Worm (Caenorhabditis elegans) whole organism, L2 larva: ENCODE measurements around the gene srx-120.

ENCODE experiments used
- F13H6.1 ChIP-seq: sonication (generic microtip); optimal IDR thresholded peaks from 2 replicates; lab custom pipeline; 2016; ENCODE audit warnings: missing genetic modification characterization, missing compliant biosample characterization
- R02D3.7 ChIP-seq: fragments of 150-350 bp; optimal IDR thresholded peaks from 2 replicates; lab custom pipeline; 2014; ENCODE audit warnings: missing biosample characterization, missing genetic modification characterization
- Y55F3AM.14 ChIP-seq: fragments of 200-800 bp; sonication (Bioruptor generic); optimal IDR thresholded peaks from 2 replicates; lab custom pipeline; 2018; ENCODE audit warnings: mild to moderate bottlenecking, missing genetic modification characterization, missing compliant biosample characterization
- ZK546.5 ChIP-seq: sonication (generic microtip); optimal IDR thresholded peaks from 2 replicates; lab custom pipeline; 2017; ENCODE audit warnings: missing biosample characterization, missing genetic modification characterization
- aly-2 ChIP-seq: fragments of 150-350 bp; optimal IDR thresholded peaks from 2 replicates; lab custom pipeline; 2014; ENCODE audit warnings: missing biosample characterization, missing genetic modification characterization
- ceh-16 ChIP-seq: fragments of 150-350 bp; optimal IDR thresholded peaks from 2 replicates; lab custom pipeline; 2014; ENCODE audit warnings: missing biosample characterization, missing genetic modification characterization
- ceh-82 ChIP-seq: fragments of 150-350 bp; optimal IDR thresholded peaks from 2 replicates; lab custom pipeline; 2014; ENCODE audit warnings: missing biosample characterization, missing genetic modification characterization
- crh-2 ChIP-seq: sonication (generic microtip); optimal IDR thresholded peaks from 2 replicates; lab custom pipeline; 2017; ENCODE audit warnings: missing biosample characterization, missing genetic modification characterization
- dmd-4 ChIP-seq: sonication (generic microtip); optimal IDR thresholded peaks from 2 replicates; lab custom pipeline; 2017; ENCODE audit warnings: missing biosample characterization, missing genetic modification characterization
- egl-27 ChIP-seq: sonication (generic microtip); optimal IDR thresholded peaks from 3 replicates; lab custom pipeline; 2017; ENCODE audit warnings: missing biosample characterization, missing genetic modification reagents, missing genetic modification characterization
- elt-1 ChIP-seq: fragments of 150-350 bp; optimal IDR thresholded peaks from 2 replicates; lab custom pipeline; 2014; ENCODE audit warnings: missing biosample characterization, missing genetic modification characterization
- elt-3 ChIP-seq: sonication (generic microtip); optimal IDR thresholded peaks from 2 replicates; lab custom pipeline; 2017; ENCODE audit warnings: missing biosample characterization, missing genetic modification characterization
- fos-1 ChIP-seq: fragments of 150-350 bp; optimal IDR thresholded peaks from 2 replicates; lab custom pipeline; 2014; ENCODE audit warnings: missing biosample characterization, missing genetic modification characterization
- gmeb-1 ChIP-seq: fragments of 150-350 bp; optimal IDR thresholded peaks from 2 replicates; lab custom pipeline; 2014; ENCODE audit warnings: missing biosample characterization, missing genetic modification characterization
- lin-11 ChIP-seq: fragments of 150-350 bp; sonication (generic microtip); optimal IDR thresholded peaks from 2 replicates; lab custom pipeline; 2014; ENCODE audit warnings: missing biosample characterization, missing genetic modification characterization, inconsistent platforms, mixed read lengths
- lin-13 ChIP-seq: fragments of 150-350 bp; optimal IDR thresholded peaks from 2 replicates; lab custom pipeline; 2014; ENCODE audit warnings: missing biosample characterization, missing genetic modification reagents, missing genetic modification characterization
- lin-39 ChIP-seq: fragments of 150-350 bp; optimal IDR thresholded peaks from 2 replicates; lab custom pipeline; 2014; ENCODE audit warnings: missing biosample characterization, missing genetic modification reagents, missing genetic modification characterization
- lsy-2 ChIP-seq, 2 experiments: fragments of 150-350 bp in 1 of 2; sonication (generic microtip) in 1 of 2; optimal IDR thresholded peaks; 2 replicates each; lab custom pipeline; 2014 to 2017; ENCODE audit warnings: missing biosample characterization in 2 of 2, missing genetic modification characterization in 2 of 2
- nhr-10 ChIP-seq: sonication (generic microtip); optimal IDR thresholded peaks from 2 replicates; lab custom pipeline; 2017; ENCODE audit warnings: missing biosample characterization, missing genetic modification characterization
- nhr-11 ChIP-seq: fragments of 150-350 bp; optimal IDR thresholded peaks from 2 replicates; lab custom pipeline; 2014; ENCODE audit warnings: missing biosample characterization, missing genetic modification characterization
- nhr-12 ChIP-seq: fragments of 150-350 bp; optimal IDR thresholded peaks from 2 replicates; lab custom pipeline; 2014; ENCODE audit warnings: missing biosample characterization, missing genetic modification characterization
- nhr-23 ChIP-seq: fragments of 150-350 bp; optimal IDR thresholded peaks from 2 replicates; lab custom pipeline; 2014; ENCODE audit warnings: missing biosample characterization, missing genetic modification reagents, missing genetic modification characterization
- nhr-237 ChIP-seq: fragments of 150-350 bp; optimal IDR thresholded peaks from 2 replicates; lab custom pipeline; 2014; ENCODE audit warnings: missing biosample characterization, missing genetic modification characterization
- nhr-25 ChIP-seq: fragments of 150-350 bp; sonication (generic microtip); optimal IDR thresholded peaks from 3 replicates; lab custom pipeline; 2014; ENCODE audit warnings: missing biosample characterization, missing genetic modification characterization
- nhr-6 ChIP-seq: fragments of 150-350 bp; optimal IDR thresholded peaks from 2 replicates; lab custom pipeline; 2014; ENCODE audit warnings: missing biosample characterization, missing genetic modification characterization
- nhr-77 ChIP-seq: fragments of 150-350 bp; optimal IDR thresholded peaks from 2 replicates; lab custom pipeline; 2014; ENCODE audit warnings: missing biosample characterization, missing genetic modification characterization
- sma-3 ChIP-seq: sonication (generic microtip); optimal IDR thresholded peaks from 2 replicates; lab custom pipeline; 2016; ENCODE audit warnings: missing genetic modification reagents, missing genetic modification characterization, missing compliant biosample characterization
- sma-9 ChIP-seq, 2 experiments: fragments of 150-350 bp in 1 of 2; sonication (generic microtip) in 1 of 2; optimal IDR thresholded peaks; 2 replicates each; lab custom pipeline; 2014 to 2016; ENCODE audit warnings: missing genetic modification characterization in 2 of 2, mild to moderate bottlenecking in 1 of 2, missing biosample characterization in 1 of 2, missing compliant biosample characterization in 1 of 2, missing genetic modification reagents in 1 of 2, moderate library complexity in 1 of 2
- snpc-4 ChIP-seq: fragments of 150-350 bp; optimal IDR thresholded peaks from 2 replicates; lab custom pipeline; 2014; ENCODE audit warnings: missing biosample characterization, missing genetic modification characterization
- unc-55 ChIP-seq: fragments of 150-350 bp; sonication (generic microtip); optimal IDR thresholded peaks from 3 replicates; lab custom pipeline; 2014; ENCODE audit warnings: missing biosample characterization, missing genetic modification reagents, missing genetic modification characterization
- zag-1 ChIP-seq: fragments of 150-350 bp; optimal IDR thresholded peaks from 2 replicates; lab custom pipeline; 2014; ENCODE audit warnings: missing biosample characterization, missing genetic modification characterization
- ztf-11 ChIP-seq: sonication (generic microtip); optimal IDR thresholded peaks from 2 replicates; lab custom pipeline; 2017; ENCODE audit warnings: missing biosample characterization, missing genetic modification characterization
- ztf-4 ChIP-seq: fragments of 150-350 bp; optimal IDR thresholded peaks from 2 replicates; lab custom pipeline; 2014; ENCODE audit warnings: missing biosample characterization, missing genetic modification characterization

srx-120 gene

DNA sequence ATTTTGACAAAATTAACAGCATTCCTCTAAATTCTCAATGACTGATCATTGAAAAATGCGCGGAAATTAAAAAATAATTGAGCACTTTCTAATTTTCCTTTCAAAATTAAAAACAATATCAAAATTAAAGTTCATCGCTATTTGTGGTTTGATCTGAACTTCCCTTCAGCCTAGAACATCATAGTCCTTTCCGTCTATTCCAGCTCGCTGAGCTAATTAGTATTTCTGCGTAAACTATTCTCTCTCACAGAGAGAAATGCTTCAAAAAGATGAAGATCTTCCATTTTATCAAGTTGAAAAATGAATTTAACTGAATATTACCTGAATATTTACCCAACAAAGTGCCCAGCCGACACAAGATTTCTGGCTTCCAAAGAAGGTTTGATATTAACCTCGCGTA is 24.0 kb upstream of the srx-120 start, which contains the start of gene srh-68:
TSS of gene srh-68 (plus strand) at position 301 of the 400 bp plus-strand sequence.
- TF ChIP-seq nhr-77 (tag; lab: Kevin White, UChicago) (no peak), snpc-4 (tag; lab: Kevin White, UChicago) (no peak), sma-9 (GFP tag; optimal IDR thresholded peaks at IDR 0.05; lab: Kevin White, UChicago) (no peak), sma-9 (tag; optimal IDR thresholded peaks at IDR 0.05; lab: Kevin White, UChicago) (no peak), ceh-16 (tag; lab: Kevin White, UChicago) (no peak), R02D3.7 (tag; lab: Kevin White, UChicago) (no peak), fos-1 (tag; lab: Kevin White, UChicago) (no peak), ceh-82 (tag; lab: Kevin White, UChicago) (no peak), nhr-25 (tag; lab: Kevin White, UChicago) (no peak), nhr-12 (no peak), egl-27 (tag; lab: Kevin White, UChicago) (no peak)

DNA sequence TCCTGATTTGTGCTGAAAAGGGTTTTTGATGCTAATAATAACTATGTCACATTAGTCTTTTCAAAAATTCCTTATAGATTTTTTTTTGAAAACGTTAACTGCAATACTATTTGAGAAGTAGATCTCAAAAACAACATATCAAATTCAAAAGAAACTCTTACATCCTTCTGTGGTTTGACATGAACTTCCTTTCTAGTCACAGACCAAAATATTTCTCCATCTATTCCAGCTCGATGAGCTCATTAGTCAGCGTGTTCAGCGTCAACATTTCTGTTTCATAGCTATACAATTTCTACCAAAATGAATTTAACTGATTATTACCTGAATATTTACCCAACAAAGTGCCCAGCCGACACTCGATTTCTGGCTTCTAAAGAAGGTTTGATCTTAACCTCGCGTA is 22.4 kb upstream of the srx-120 start, which contains the start of gene srh-67:
TSS of gene srh-67 (plus strand) at position 301 of the 400 bp plus-strand sequence.
- TF ChIP-seq Y55F3AM.14 (GFP tag; lab: Kevin White, UChicago) (no peak), ceh-82 (tag; lab: Kevin White, UChicago) (no peak), dmd-4 (tag; lab: Kevin White, UChicago) (no peak), lin-39 (tag; lab: Kevin White, UChicago) (no peak), F13H6.1 (no peak), nhr-11 (tag; lab: Kevin White, UChicago) (no peak), egl-27 (tag; lab: Kevin White, UChicago) (no peak), sma-9 (GFP tag; optimal IDR thresholded peaks at IDR 0.05; lab: Kevin White, UChicago) (no peak), sma-9 (tag; optimal IDR thresholded peaks at IDR 0.05; lab: Kevin White, UChicago) (no peak), fos-1 (tag; lab: Kevin White, UChicago) (no peak), nhr-6 (tag; lab: Kevin White, UChicago) (no peak), nhr-23 (tag; lab: Kevin White, UChicago) (no peak), gmeb-1 (no peak), lin-13 (GFP tag; lab: Kevin White, UChicago) (no peak), crh-2 (no peak), lsy-2 (tag; optimal IDR thresholded peaks at IDR 0.05; lab: Kevin White, UChicago) (no peak), lin-11 (tag; lab: Kevin White, UChicago) (no peak), aly-2 (tag; lab: Kevin White, UChicago) (no peak), elt-3 (tag; lab: Kevin White, UChicago) (no peak), ztf-11 (tag; lab: Kevin White, UChicago) (no peak), snpc-4 (tag; lab: Kevin White, UChicago) (no peak)
- TF ChIP-seq, all 48 proteins: peak for 0

DNA sequence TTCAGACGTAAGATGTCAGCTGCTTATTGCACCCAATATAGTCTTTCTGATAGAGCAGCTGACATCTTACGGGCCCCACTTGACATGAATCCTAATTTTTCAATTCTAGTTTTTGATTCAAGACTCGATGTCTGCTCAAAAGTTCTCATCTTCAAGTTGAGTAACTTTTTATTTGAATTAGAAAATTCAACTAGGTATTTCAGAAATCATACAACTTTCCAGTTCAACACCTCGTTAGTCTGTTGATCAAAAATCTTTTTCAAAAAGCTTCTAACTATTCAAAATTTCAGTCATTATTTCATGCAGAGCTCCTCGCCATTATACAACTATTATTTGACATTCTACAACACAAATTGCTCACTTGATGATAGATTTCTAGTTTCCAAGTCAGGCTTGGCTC is 19.2 kb upstream of the srx-120 start, which contains the start of gene srh-73:
TSS of gene srh-73 (plus strand) at position 301 of the 400 bp plus-strand sequence.
- no peak for TF ChIP-seq zag-1 (tag; lab: Kevin White, UChicago)
- TF ChIP-seq sma-3 (GFP tag; lab: Kevin White, UChicago): no peak
- TF ChIP-seq ztf-4 (tag; lab: Kevin White, UChicago): no peak
- no peak for TF ChIP-seq ceh-16 (tag; lab: Kevin White, UChicago)
- TF ChIP-seq nhr-23 (tag; lab: Kevin White, UChicago): no peak
- no peak for TF ChIP-seq nhr-10 (tag; lab: Kevin White, UChicago)

DNA sequence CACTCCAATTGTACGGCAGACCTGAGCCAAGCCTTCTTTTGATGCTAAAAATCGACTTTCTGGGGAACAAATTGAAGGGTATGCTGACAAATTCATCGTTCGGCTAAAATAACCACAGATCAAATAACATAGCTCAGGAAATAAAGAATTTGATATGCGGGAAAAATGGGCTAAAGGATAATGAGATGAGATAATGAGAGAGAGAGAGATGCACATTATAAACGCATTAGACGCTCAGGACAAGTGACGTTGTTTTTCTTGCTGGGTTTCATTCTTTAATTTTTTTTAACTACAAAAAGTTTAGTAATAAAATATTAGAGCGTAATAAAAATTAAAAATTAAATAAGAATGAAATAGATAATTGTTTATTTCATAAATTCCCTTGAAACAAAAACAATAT is 16.4 kb upstream of the srx-120 start, which contains the start of gene srh-69:
TSS of gene srh-69 (minus strand) at position 101 of the 400 bp plus-strand sequence.
- TF ChIP-seq gmeb-1: no peak
- TF ChIP-seq lin-13 (GFP tag; lab: Kevin White, UChicago): no peak
- no peak for TF ChIP-seq zag-1 (tag; lab: Kevin White, UChicago)
- TF ChIP-seq nhr-25 (tag; lab: Kevin White, UChicago): no peak
- no peak for TF ChIP-seq ZK546.5 (tag; lab: Kevin White, UChicago)
- TF ChIP-seq nhr-77 (tag; lab: Kevin White, UChicago): no peak
- TF ChIP-seq nhr-11 (tag; lab: Kevin White, UChicago): no peak
- no peak for TF ChIP-seq elt-1 (tag; lab: Kevin White, UChicago)
- TF ChIP-seq lin-39 (tag; lab: Kevin White, UChicago): no peak
- TF ChIP-seq unc-55 (GFP tag; lab: Kevin White, UChicago): no peak
- no peak for TF ChIP-seq nhr-10 (tag; lab: Kevin White, UChicago)
- TF ChIP-seq ceh-82 (tag; lab: Kevin White, UChicago): no peak
- TF ChIP-seq aly-2 (tag; lab: Kevin White, UChicago): no peak
- no peak for TF ChIP-seq nhr-237 (tag; lab: Kevin White, UChicago)
